Fruit fly (Drosophila melanogaster): ENCODE data around the gene tgo.

tgo gene

dm6 chr3R:8992928-8993579 is 26.8 kb downstream of the tgo start, which contains the start of gene CG11975 (continued):
- TF ChIP-seq CG6689 (GFP tag; IDR thresholded peaks at IDR 0.05), result 0 out of 2 replicates have a peak, but pooled peaks have one; percentile 47
- peak; percentile 86 for TF ChIP-seq CG13775 (GFP tag; optimal IDR thresholded peaks at IDR 0.05)
- TF ChIP-seq Tbp (GFP tag; optimal IDR thresholded peaks at IDR 0.05), result no peak
- TF ChIP-seq pho (GFP tag; optimal IDR thresholded peaks at IDR 0.05), result peak; percentile 91
- no peak for TF ChIP-seq yki (optimal IDR thresholded peaks at IDR 0.05)
- peak; percentile 78 for TF ChIP-seq Xbp1 (GFP tag; optimal IDR thresholded peaks at IDR 0.05)
- TF ChIP-seq CG14965 (GFP tag; optimal IDR thresholded peaks at IDR 0.05; ENCODE audit: borderline replicate concordance), result peak; percentile 6
- peak; percentile 82 for TF ChIP-seq her (GFP tag; optimal IDR thresholded peaks at IDR 0.05)
- TF ChIP-seq bbx (GFP tag; IDR thresholded peaks at IDR 0.05; ENCODE audit: partially characterized antibody), result 0 out of 2 replicates have a peak, but pooled peaks have one; percentile 46
- TF ChIP-seq CG9215 (GFP tag; IDR thresholded peaks at IDR 0.05), result peak; percentile 79
- no peak for TF ChIP-seq Hand (GFP tag; optimal IDR thresholded peaks at IDR 0.05)
- peak; percentile 79 for TF ChIP-seq slbo (GFP tag; IDR thresholded peaks at IDR 0.05)
- TF ChIP-seq klu (GFP tag; IDR thresholded peaks at IDR 0.05), result peak; percentile 96
- TF ChIP-seq Dip3 (GFP tag; optimal IDR thresholded peaks at IDR 0.05), result peak; percentile 82
- peak; percentile 17 for TF ChIP-seq esg (GFP tag; conservative IDR thresholded peaks at IDR 0.05)
- peak; percentile 91 for TF ChIP-seq CG30403 (GFP tag; optimal IDR thresholded peaks at IDR 0.05)
- TF ChIP-seq CG17328 (GFP tag; IDR thresholded peaks at IDR 0.05), result no peak; the same call in 1 of the 2 replicates
- TF ChIP-seq Elba2 (GFP tag; optimal IDR thresholded peaks at IDR 0.05), result no peak
- TF ChIP-seq mld (GFP tag; IDR thresholded peaks at IDR 0.05; ENCODE audit: partially characterized antibody), result no peak
- TF ChIP-seq so (GFP tag; IDR thresholded peaks at IDR 0.05), result no peak
- TF ChIP-seq C15 (GFP tag; IDR thresholded peaks at IDR 0.05), result 0 out of 3 replicates have a peak, but pooled peaks have one; percentile 17
- TF ChIP-seq Sry-β (GFP tag; optimal IDR thresholded peaks at IDR 0.05), result peak; percentile 98
- TF ChIP-seq repo (GFP tag; optimal IDR thresholded peaks at IDR 0.05), result peak; percentile 73
- peak; percentile 74 for TF ChIP-seq CoRest (tag; optimal IDR thresholded peaks at IDR 0.05)
- TF ChIP-seq en (GFP tag; optimal IDR thresholded peaks at IDR 0.05), result peak; percentile 62
- peak; percentile 84 for TF ChIP-seq CG8944 (GFP tag; optimal IDR thresholded peaks at IDR 0.05)
- peak; percentile 72 for TF ChIP-seq luna (GFP tag; optimal IDR thresholded peaks at IDR 0.05)
- TF ChIP-seq CG11695 (GFP tag; IDR thresholded peaks at IDR 0.05), result no peak
- peak; percentile 57 for TF ChIP-seq CG18619 (GFP tag; optimal IDR thresholded peaks at IDR 0.05)
- peak; percentile 80 for TF ChIP-seq Chrac-16 (GFP tag; optimal IDR thresholded peaks at IDR 0.05)
- peak; percentile 86 for TF ChIP-seq tx (GFP tag; optimal IDR thresholded peaks at IDR 0.05)
- no peak for TF ChIP-seq Hr78 (GFP tag; optimal IDR thresholded peaks at IDR 0.05)
- TF ChIP-seq BEAF-32 (GFP tag; optimal IDR thresholded peaks at IDR 0.05), result peak; percentile 84
- peak; percentile 68 for TF ChIP-seq NfI (GFP tag; optimal IDR thresholded peaks at IDR 0.05)
- TF ChIP-seq bowl (GFP tag; IDR thresholded peaks at IDR 0.05), result no peak
- peak; percentile 18 for TF ChIP-seq Lhr (GFP tag; optimal IDR thresholded peaks at IDR 0.05)
- no peak for TF ChIP-seq ATbp (GFP tag; optimal IDR thresholded peaks at IDR 0.05)
- TF ChIP-seq Neu2 (GFP tag; optimal IDR thresholded peaks at IDR 0.05; ENCODE audit: borderline replicate concordance), result peak; percentile 40
- peak; percentile 46 for TF ChIP-seq Atf3 (GFP tag; optimal IDR thresholded peaks at IDR 0.05)
- peak; percentile 50 for TF ChIP-seq da (GFP tag; optimal IDR thresholded peaks at IDR 0.05)
- peak; percentile 92 for TF ChIP-seq CG4617 (GFP tag; optimal IDR thresholded peaks at IDR 0.05; ENCODE audit: borderline replicate concordance)
- peak; percentile 61 for TF ChIP-seq vvl (GFP tag; IDR thresholded peaks at IDR 0.05)
- peak; percentile 54 for TF ChIP-seq Fer2 (tag; optimal IDR thresholded peaks at IDR 0.05)
- TF ChIP-seq Scr (GFP tag; IDR thresholded peaks at IDR 0.05; ENCODE audit: partially characterized antibody), result peak; percentile 79
- peak; percentile 69 for TF ChIP-seq CG13424 (tag; optimal IDR thresholded peaks at IDR 0.05)
- TF ChIP-seq wor (GFP tag; IDR thresholded peaks at IDR 0.05), result peak; percentile 36; the same call in 1 of the 2 replicates
- TF ChIP-seq MTF-1 (GFP tag; optimal IDR thresholded peaks at IDR 0.05; ENCODE audit: borderline replicate concordance), result peak; percentile 15
- peak; percentile 84 for TF ChIP-seq CG13287 (GFP tag; IDR thresholded peaks at IDR 0.05; ENCODE audit: partially characterized antibody)
- TF ChIP-seq z (GFP tag; IDR thresholded peaks at IDR 0.05), result no peak

Data from whole organism, embryonic.